Fruit fly (Drosophila melanogaster) ovary, adult (tissue): ENCODE measurements around the gene CG13795.

Source experiments
- CG17801 ChIP-seq: fragments of 200-800 bp; optimal IDR thresholded peaks from 2 replicates; lab custom pipeline; 2019; ENCODE audit warnings: missing biosample characterization, mild to moderate bottlenecking, missing genetic modification characterization, moderate library complexity; ENCODE audit not compliant: partially characterized antibody

Gene CG13795

dm6 chr2L:7716545-7716944, 9.6 kb downstream of the CG13795 start, which contains the start of gene CG33296:
CG33296 (minus strand) TSS chr2L:7716645.
- no peak for TF ChIP-seq CG17801 (GFP tag; lab: Kevin White, UChicago)

dm6 chr2L:7711034-7711685, 14.9 kb downstream of the CG13795 start:
- TF ChIP-seq CG17801 (GFP tag; lab: Kevin White, UChicago) = no peak

DNA sequence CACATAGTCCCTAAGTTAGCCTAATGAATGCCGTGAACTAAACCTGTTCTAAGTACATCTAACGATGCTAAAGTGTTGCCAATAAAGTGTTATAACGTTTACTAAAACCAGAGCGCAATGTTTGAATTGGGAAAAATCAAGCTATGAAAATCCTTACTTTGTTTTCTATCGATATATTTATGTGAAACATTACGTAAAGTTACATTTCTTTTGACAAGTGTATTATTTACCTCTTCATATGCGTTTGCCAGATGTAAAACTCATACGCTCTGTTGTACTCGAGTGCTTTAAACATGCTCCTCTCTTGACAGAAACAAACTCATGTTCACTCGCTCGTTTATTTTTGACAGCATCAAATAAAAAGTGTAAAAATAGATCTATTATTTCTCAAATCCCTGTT, 15.5 kb downstream of the CG13795 start, which contains the start of gene Ntl:
Ntl (plus strand) TSS at position 301 of the 400 bp plus-strand sequence.
- no peak for TF ChIP-seq CG17801 (GFP tag; lab: Kevin White, UChicago)

DNA sequence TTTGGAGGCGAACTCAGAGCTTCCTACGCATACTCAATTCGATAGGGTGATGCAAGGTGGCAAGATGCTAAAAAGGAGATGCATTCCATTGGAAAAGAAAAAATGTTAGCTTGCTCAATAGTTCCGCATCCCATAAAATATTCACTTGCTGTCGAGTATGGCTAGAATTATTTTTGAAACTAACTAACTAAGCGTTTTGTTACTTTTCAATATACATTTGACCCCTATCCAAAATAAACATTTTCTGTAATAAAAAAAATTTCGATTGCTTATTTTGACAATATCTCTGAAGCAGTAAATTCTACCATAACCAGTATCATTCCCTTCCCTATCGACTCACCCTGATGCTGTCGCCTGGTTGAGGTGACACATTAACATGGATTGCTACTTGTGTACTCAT, 22.6 kb downstream of the CG13795 start:
- TF ChIP-seq CG17801 (GFP tag; lab: Kevin White, UChicago) = no peak

- peak; percentile 73 for TF ChIP-seq CG17801 (GFP tag; lab: Kevin White, UChicago)
These were observed 23.5 kb downstream of the CG13795 start, which contains the start of gene Tep3 for dm6 chr2L:7702383-7703188. Tep3 (plus strand) TSS chr2L:7702805.

DNA sequence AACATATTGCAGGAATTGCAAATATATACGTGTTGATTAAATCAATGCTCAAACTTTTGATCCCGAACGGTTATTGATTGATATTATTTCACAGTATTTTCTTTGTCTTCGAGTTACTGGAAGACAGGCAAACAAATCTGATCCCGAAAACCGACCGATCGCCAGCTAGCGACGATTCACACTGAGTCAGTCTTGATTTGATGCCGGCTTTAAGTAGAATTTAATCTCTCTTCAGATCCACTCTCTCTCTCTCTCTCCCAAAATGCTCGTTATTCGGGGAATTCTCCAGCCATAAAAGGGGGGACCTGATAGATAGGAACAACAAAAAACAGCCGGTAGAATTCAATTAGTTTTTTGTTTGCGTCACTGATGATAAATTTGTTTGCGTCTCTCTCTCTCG, 24.7 kb downstream of the CG13795 start, which contains the start of gene Tep2:
Tep2 (minus strand) TSS at position 185 of the 400 bp plus-strand sequence.
- TF ChIP-seq CG17801 (GFP tag; lab: Kevin White, UChicago) = no peak

- TF ChIP-seq CG17801 (GFP tag; lab: Kevin White, UChicago) = no peak
These were observed 33.5 kb downstream of the CG13795 start, which contains the start of the genes CG7025 and CG43235 for dm6 chr2L:7692583-7693080. CG7025 (minus strand) TSS chr2L:7692683. CG43235 (plus strand) TSS chr2L:7693030.

DNA sequence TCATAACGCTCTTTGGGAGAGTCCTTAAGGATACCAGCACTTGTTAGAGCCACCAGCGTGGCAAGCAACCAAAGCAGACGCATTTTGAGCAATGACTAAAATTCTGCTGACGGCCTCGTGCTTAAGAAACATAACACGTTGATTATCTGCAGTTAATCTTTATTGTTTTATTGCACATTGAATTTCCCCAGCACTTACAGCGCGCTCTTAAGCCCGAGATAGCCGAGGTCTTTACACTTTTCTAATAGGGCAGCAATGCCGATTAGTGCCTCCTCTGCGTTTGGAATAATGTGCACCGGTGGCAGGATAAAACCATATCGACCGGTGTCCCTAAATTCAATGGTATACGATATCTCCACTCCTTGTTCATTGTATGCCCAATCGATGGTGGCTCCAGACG, 35.1 kb downstream of the CG13795 start, which contains the start of gene CG18585:
CG18585 (minus strand) TSS at position 101 of the 400 bp plus-strand sequence.
- no peak for TF ChIP-seq CG17801 (GFP tag; lab: Kevin White, UChicago)

DNA sequence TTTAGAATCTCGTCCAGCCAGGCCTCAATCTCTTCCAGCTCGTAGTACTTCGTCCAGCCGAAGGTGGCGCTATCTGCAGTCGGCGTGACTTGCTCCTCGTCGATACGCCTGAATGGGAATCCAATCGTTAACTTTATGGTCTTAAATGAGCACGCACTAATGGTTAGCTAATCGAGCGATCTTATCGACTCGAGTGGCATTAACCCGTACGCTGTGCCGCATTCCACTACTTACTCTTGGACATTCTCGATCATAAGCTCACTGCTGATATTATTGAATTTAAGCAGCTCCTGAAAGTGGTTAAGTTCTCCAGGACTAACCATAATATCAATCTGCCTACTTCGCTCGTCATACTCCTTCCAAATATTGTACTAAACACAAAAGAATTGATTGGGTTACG, 35.6 kb downstream of the CG13795 start:
- TF ChIP-seq CG17801 (GFP tag; lab: Kevin White, UChicago) = no peak

DNA sequence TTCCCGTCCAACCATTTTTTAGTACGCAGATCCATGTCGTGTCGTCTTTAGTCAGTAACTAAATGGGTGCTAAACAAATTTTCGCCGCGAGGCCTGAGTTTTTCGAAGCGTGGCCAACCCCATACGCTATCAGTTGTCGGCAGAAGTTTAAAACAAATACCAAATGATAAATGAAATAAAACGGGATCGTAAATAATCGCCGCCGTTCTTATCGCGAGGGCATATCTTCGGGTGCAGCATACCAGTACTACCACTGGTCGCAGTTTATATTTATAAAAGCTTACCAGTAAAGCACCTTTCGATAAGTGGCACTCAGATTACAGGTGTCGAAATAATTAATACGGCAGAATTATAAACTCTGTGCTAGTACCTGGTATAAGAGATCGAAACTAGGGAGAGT, 40.8 kb downstream of the CG13795 start:
- no peak for TF ChIP-seq CG17801 (GFP tag; lab: Kevin White, UChicago)

DNA sequence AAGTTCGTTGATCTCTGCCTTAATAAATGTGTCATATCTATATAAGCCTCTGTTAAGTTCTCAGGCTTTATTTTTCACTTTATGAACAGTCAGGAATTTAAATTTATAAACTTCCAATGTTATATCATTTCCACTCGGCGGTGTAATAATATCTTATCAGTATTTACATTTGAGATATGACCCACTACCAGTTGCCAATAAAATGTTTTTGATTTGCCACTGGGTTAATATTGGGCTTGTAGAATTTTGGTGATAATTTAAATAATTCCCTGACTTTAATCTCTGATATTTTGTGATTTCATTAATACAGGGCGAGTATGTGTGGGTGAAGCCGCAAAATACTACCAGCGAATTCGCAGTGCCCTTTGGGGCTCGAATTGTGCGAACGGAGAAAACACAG, 45.8 kb downstream of the CG13795 start:
- no peak for TF ChIP-seq CG17801 (GFP tag; lab: Kevin White, UChicago)

DNA sequence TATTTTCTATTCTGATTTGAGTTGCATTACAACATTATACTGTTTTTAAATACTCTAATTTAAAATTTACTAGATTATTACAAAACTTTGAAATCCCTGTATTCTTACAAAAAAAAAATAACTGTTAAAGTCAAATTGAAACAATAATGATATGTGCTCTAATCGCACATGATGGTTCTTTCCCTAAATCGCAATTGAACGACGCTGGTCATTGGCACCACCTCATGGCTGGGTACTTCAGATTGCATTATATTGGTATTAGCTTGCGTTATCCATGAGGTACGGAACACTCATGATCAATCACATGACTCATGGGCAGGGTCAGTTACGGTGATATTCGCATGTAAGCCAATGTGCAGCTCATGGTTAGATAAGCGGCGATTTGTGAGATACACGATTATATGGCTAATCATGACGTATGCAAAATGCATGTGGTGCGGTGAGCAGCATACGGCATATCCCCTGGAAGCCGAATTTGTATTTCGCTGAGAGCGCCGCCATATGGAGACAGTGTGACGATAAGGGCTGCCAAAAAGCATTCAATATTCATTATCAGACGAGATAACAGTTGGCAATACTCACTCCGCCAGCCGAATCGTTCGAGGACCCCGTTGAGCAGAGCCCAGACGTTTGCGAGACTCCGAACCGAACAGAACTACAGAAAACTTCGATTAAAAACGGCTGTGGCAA, 47.9 kb downstream of the CG13795 start:
- TF ChIP-seq CG17801 (GFP tag; lab: Kevin White, UChicago) = no peak

- no peak for TF ChIP-seq CG17801 (GFP tag; lab: Kevin White, UChicago)
These were observed 49.1 kb downstream of the CG13795 start for dm6 chr2L:7676982-7677381.

DNA sequence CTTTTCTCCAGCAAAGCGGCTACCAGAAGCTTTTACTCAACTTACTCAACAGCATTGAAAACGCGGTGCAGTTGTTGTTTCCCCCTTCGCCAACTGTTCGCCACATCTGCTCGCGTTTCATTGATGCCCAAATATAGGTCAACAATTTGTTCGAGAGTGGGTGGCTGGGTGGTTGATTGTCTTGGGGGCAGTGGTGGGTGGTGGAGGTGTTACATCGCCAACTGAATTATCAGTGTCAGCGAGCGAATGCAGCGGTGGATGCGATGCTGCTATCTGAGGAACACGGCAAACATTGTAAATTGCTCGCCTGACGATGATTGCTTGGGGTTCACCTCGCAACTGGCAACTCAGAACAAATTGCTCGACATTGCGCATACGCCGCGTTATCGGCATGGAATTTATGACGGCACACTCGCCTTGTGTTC, 50.3 kb downstream of the CG13795 start:
- no peak for TF ChIP-seq CG17801 (GFP tag; lab: Kevin White, UChicago)
